Worm (Caenorhabditis elegans) whole organism, L4 larva: ENCODE data around the gene laat-1.

Source experiments
- D1046.2 ChIP-seq: fragments of 200-800 bp; sonication (Bioruptor generic); IDR thresholded peaks from 2 replicates; pipeline ENCODE4 v1.3.6; 2022; ENCODE audit warnings: missing genetic modification characterization, missing compliant biosample characterization
- F10B5.3 ChIP-seq: sonication (generic microtip); optimal IDR thresholded peaks from 2 replicates; lab custom pipeline; 2016; ENCODE audit warnings: mild to moderate bottlenecking, missing genetic modification characterization, missing compliant biosample characterization
- F26F4.8 ChIP-seq: fragments of 200-800 bp; sonication (Bioruptor generic); conservative IDR thresholded peaks from 2 replicates; pipeline ENCODE4 v1.3.6; 2022; ENCODE audit warnings: missing genetic modification characterization, missing compliant biosample characterization
- F37D6.2 ChIP-seq: sonication (generic microtip); optimal IDR thresholded peaks from 2 replicates; lab custom pipeline; 2016; ENCODE audit warnings: mild to moderate bottlenecking, missing genetic modification characterization, missing compliant biosample characterization
- F44E2.7 ChIP-seq: fragments of 200-800 bp; sonication (Bioruptor generic); IDR thresholded peaks from 2 replicates; pipeline ENCODE4 v2.1.2; 2022; ENCODE audit warnings: missing genetic modification characterization, missing compliant biosample characterization
- R02D3.7 ChIP-seq: fragments of 150-350 bp; sonication (generic microtip); optimal IDR thresholded peaks from 3 replicates; lab custom pipeline; 2014; ENCODE audit warnings: missing biosample characterization, missing genetic modification characterization
- T20F7.1 ChIP-seq: fragments of 200-800 bp; sonication (Bioruptor generic); optimal IDR thresholded peaks from 2 replicates; lab custom pipeline; 2018; ENCODE audit warnings: mild to moderate bottlenecking, missing genetic modification characterization, missing compliant biosample characterization
- T26A8.4 ChIP-seq: fragments of 200-800 bp; sonication (Bioruptor generic); IDR thresholded peaks from 2 replicates; pipeline ENCODE4 v1.3.6; 2022; ENCODE audit warnings: missing genetic modification characterization, missing compliant biosample characterization
- Y105C5A.15 ChIP-seq: fragments of 200-800 bp; sonication (Bioruptor generic); IDR thresholded peaks from 2 replicates; pipeline ENCODE4 v1.3.6; 2022; ENCODE audit warnings: missing genetic modification characterization, missing compliant biosample characterization
- Y75B8A.6 ChIP-seq: fragments of 200-800 bp; sonication (Bioruptor generic); IDR thresholded peaks from 2 replicates; pipeline ENCODE4 v1.3.6; 2022; ENCODE audit warnings: missing genetic modification reagents, missing genetic modification characterization, missing compliant biosample characterization
- ZK337.2 ChIP-seq: fragments of 200-800 bp; sonication (Bioruptor generic); IDR thresholded peaks from 2 replicates; pipeline ENCODE4 v1.3.6; 2022; ENCODE audit warnings: missing genetic modification reagents, missing genetic modification characterization, missing compliant biosample characterization
- attf-4 ChIP-seq: sonication (generic microtip); optimal IDR thresholded peaks from 3 replicates; lab custom pipeline; 2017; ENCODE audit warnings: missing biosample characterization, missing genetic modification characterization
- ceh-32 ChIP-seq: sonication (generic microtip); optimal IDR thresholded peaks from 2 replicates; lab custom pipeline; 2016; ENCODE audit warnings: mild to moderate bottlenecking, missing genetic modification characterization, missing compliant biosample characterization; ENCODE audit not compliant: poor library complexity
- ceh-44 ChIP-seq: fragments of 200-800 bp; sonication (Bioruptor generic); IDR thresholded peaks from 2 replicates; pipeline ENCODE4 v1.3.6; 2022; ENCODE audit warnings: missing genetic modification reagents, missing genetic modification characterization, missing compliant biosample characterization
- ceh-62 ChIP-seq: sonication (generic microtip); optimal IDR thresholded peaks from 2 replicates; lab custom pipeline; 2017; ENCODE audit warnings: missing biosample characterization, missing genetic modification characterization
- ces-1 ChIP-seq: fragments of 150-350 bp; sonication (generic microtip); optimal IDR thresholded peaks from 4 replicates; lab custom pipeline; 2014; ENCODE audit warnings: missing biosample characterization, missing genetic modification reagents, missing genetic modification characterization
- daf-8 ChIP-seq: fragments of 200-800 bp; sonication (Bioruptor generic); IDR thresholded peaks from 2 replicates; pipeline ENCODE4 v1.3.6; 2022; ENCODE audit warnings: missing genetic modification characterization, missing compliant biosample characterization
- dmd-8 ChIP-seq: fragments of 200-800 bp; sonication (Bioruptor generic); IDR thresholded peaks from 2 replicates; pipeline ENCODE4 v1.3.6; 2022; ENCODE audit warnings: missing genetic modification characterization, missing compliant biosample characterization
- dmd-9 ChIP-seq: fragments of 200-800 bp; sonication (Bioruptor generic); IDR thresholded peaks from 2 replicates; pipeline ENCODE4 v1.3.6; 2022; ENCODE audit warnings: missing genetic modification reagents, missing genetic modification characterization, missing compliant biosample characterization
- dpl-1 ChIP-seq: fragments of 150-350 bp; optimal IDR thresholded peaks from 2 replicates; lab custom pipeline; 2014; ENCODE audit warnings: missing biosample characterization, missing genetic modification reagents, missing genetic modification characterization
- duxl-1 ChIP-seq: sonication (generic microtip); optimal IDR thresholded peaks from 2 replicates; lab custom pipeline; 2016; ENCODE audit warnings: mild to moderate bottlenecking, missing genetic modification characterization, moderate library complexity, missing compliant biosample characterization; ENCODE audit not compliant: poor library complexity
- dve-1 ChIP-seq: sonication (generic microtip); optimal IDR thresholded peaks from 2 replicates; lab custom pipeline; 2017; ENCODE audit warnings: antibody characterized with exemption, mild to moderate bottlenecking, missing genetic modification characterization, missing compliant biosample characterization; ENCODE audit not compliant: insufficient read depth
- fos-1 ChIP-seq: fragments of 150-350 bp; optimal IDR thresholded peaks from 2 replicates; lab custom pipeline; 2014; ENCODE audit warnings: missing biosample characterization, missing genetic modification characterization
- hlh-30 ChIP-seq: sonication (generic microtip); optimal IDR thresholded peaks from 2 replicates; lab custom pipeline; 2017; ENCODE audit warnings: antibody characterized with exemption, mild to moderate bottlenecking, missing genetic modification characterization, missing compliant biosample characterization; ENCODE audit not compliant: insufficient read depth
- hmg-1.1 ChIP-seq: fragments of 200-800 bp; sonication (Bioruptor generic); IDR thresholded peaks from 2 replicates; pipeline ENCODE4 v1.3.6; 2022; ENCODE audit warnings: missing genetic modification reagents, missing genetic modification characterization, missing compliant biosample characterization
- jun-1 ChIP-seq: fragments of 150-350 bp; optimal IDR thresholded peaks from 2 replicates; lab custom pipeline; 2014; ENCODE audit warnings: missing biosample characterization, missing genetic modification reagents, missing genetic modification characterization
- lim-7 ChIP-seq: fragments of 200-800 bp; sonication (Bioruptor generic); IDR thresholded peaks from 2 replicates; pipeline ENCODE4 v1.3.6; 2022; ENCODE audit warnings: missing genetic modification characterization, missing compliant biosample characterization
- lin-13 ChIP-seq: fragments of 150-350 bp; optimal IDR thresholded peaks from 2 replicates; lab custom pipeline; 2014; ENCODE audit warnings: missing biosample characterization, missing genetic modification reagents, missing genetic modification characterization
- lin-38 ChIP-seq: fragments of 200-800 bp; sonication (Bioruptor generic); IDR thresholded peaks from 2 replicates; pipeline ENCODE4 v1.3.6; 2022; ENCODE audit warnings: missing genetic modification reagents, missing genetic modification characterization, missing compliant biosample characterization
- lir-3 ChIP-seq: sonication (generic microtip); optimal IDR thresholded peaks from 2 replicates; lab custom pipeline; 2016; ENCODE audit warnings: mild to moderate bottlenecking, missing genetic modification characterization, missing compliant biosample characterization
- madf-5 ChIP-seq, 2 experiments: fragments of 200-800 bp; sonication (Bioruptor generic); IDR thresholded peaks; 2 replicates each; pipeline ENCODE4 v1.3.6; 2022; ENCODE audit warnings: missing compliant biosample characterization in 2 of 2, missing genetic modification characterization in 2 of 2
- madf-9 ChIP-seq: fragments of 200-800 bp; sonication (Bioruptor generic); conservative IDR thresholded peaks from 2 replicates; pipeline ENCODE4 v1.3.6; 2022; ENCODE audit warnings: missing genetic modification reagents, missing genetic modification characterization, missing compliant biosample characterization
- mdt-29 ChIP-seq: fragments of 200-800 bp; sonication (Bioruptor generic); IDR thresholded peaks from 2 replicates; pipeline ENCODE4 v1.3.6; 2022; ENCODE audit warnings: missing genetic modification reagents, missing genetic modification characterization, missing compliant biosample characterization
- mep-1 ChIP-seq: fragments of 150-350 bp; sonication (generic microtip); optimal IDR thresholded peaks from 3 replicates; lab custom pipeline; 2014; ENCODE audit warnings: missing biosample characterization, missing genetic modification characterization
- mxl-2 ChIP-seq: fragments of 200-800 bp; sonication (Bioruptor generic); conservative IDR thresholded peaks from 2 replicates; pipeline ENCODE4 v1.3.6; 2022; ENCODE audit warnings: missing genetic modification reagents, missing genetic modification characterization, missing compliant biosample characterization
- mxl-3 ChIP-seq: fragments of 200-800 bp; sonication (Bioruptor generic); optimal IDR thresholded peaks from 2 replicates; lab custom pipeline; 2018; ENCODE audit warnings: mild to moderate bottlenecking, missing genetic modification characterization, missing compliant biosample characterization
- nhr-102 ChIP-seq: sonication (generic microtip); optimal IDR thresholded peaks from 2 replicates; lab custom pipeline; 2016; ENCODE audit warnings: mild to moderate bottlenecking, missing genetic modification characterization, moderate library complexity, missing compliant biosample characterization
- nhr-237 ChIP-seq: sonication (generic microtip); optimal IDR thresholded peaks from 2 replicates; lab custom pipeline; 2017; ENCODE audit warnings: missing biosample characterization, missing genetic modification characterization
- nhr-41 ChIP-seq: fragments of 200-800 bp; sonication (Bioruptor generic); IDR thresholded peaks from 2 replicates; pipeline ENCODE4 v1.3.6; 2022; ENCODE audit warnings: missing genetic modification reagents, missing genetic modification characterization, missing compliant biosample characterization
- nhr-42 ChIP-seq: fragments of 200-800 bp; sonication (Bioruptor generic); IDR thresholded peaks from 2 replicates; pipeline ENCODE4 v1.3.6; 2022; ENCODE audit warnings: missing genetic modification characterization, missing compliant biosample characterization
- nhr-6 ChIP-seq: fragments of 150-350 bp; optimal IDR thresholded peaks from 2 replicates; lab custom pipeline; 2014; ENCODE audit warnings: missing biosample characterization, missing genetic modification characterization
- nhr-76 ChIP-seq: fragments of 150-350 bp; optimal IDR thresholded peaks from 2 replicates; lab custom pipeline; 2014; ENCODE audit warnings: missing biosample characterization, missing genetic modification characterization
- pqm-1 ChIP-seq: sonication (generic microtip); optimal IDR thresholded peaks from 2 replicates; lab custom pipeline; 2017; ENCODE audit warnings: missing biosample characterization, missing genetic modification characterization
- saeg-2 ChIP-seq: fragments of 200-800 bp; sonication (Bioruptor generic); IDR thresholded peaks from 2 replicates; pipeline ENCODE4 v1.3.6; 2022; ENCODE audit warnings: missing genetic modification reagents, missing genetic modification characterization, missing compliant biosample characterization
- sdz-12 ChIP-seq: fragments of 200-800 bp; sonication (Bioruptor generic); optimal IDR thresholded peaks from 2 replicates; lab custom pipeline; 2018; ENCODE audit warnings: mild to moderate bottlenecking, missing genetic modification characterization, missing compliant biosample characterization
- spr-3 ChIP-seq: fragments of 200-800 bp; sonication (Bioruptor generic); optimal IDR thresholded peaks from 2 replicates; lab custom pipeline; 2018; ENCODE audit warnings: mild to moderate bottlenecking, missing genetic modification characterization, missing compliant biosample characterization
- unc-130 ChIP-seq: sonication (generic microtip); optimal IDR thresholded peaks from 2 replicates; lab custom pipeline; 2016; ENCODE audit warnings: missing genetic modification reagents, missing genetic modification characterization, missing compliant biosample characterization
- vab-7 ChIP-seq: fragments of 200-800 bp; sonication (Bioruptor generic); IDR thresholded peaks from 2 replicates; pipeline ENCODE4 v1.3.6; 2022; ENCODE audit warnings: missing genetic modification reagents, missing genetic modification characterization, missing compliant biosample characterization
- zag-1 ChIP-seq: fragments of 150-350 bp; optimal IDR thresholded peaks from 2 replicates; lab custom pipeline; 2014; ENCODE audit warnings: missing biosample characterization, missing genetic modification characterization
- zfp-2 ChIP-seq: sonication (generic microtip); optimal IDR thresholded peaks from 2 replicates; lab custom pipeline; 2016; ENCODE audit warnings: mild to moderate bottlenecking, missing genetic modification characterization, missing compliant biosample characterization
- zip-11 ChIP-seq: fragments of 200-800 bp; sonication (Bioruptor generic); IDR thresholded peaks from 2 replicates; pipeline ENCODE4 v1.3.6; 2022; ENCODE audit warnings: missing genetic modification characterization, missing compliant biosample characterization
- ztf-7 ChIP-seq: fragments of 150-350 bp; optimal IDR thresholded peaks from 2 replicates; lab custom pipeline; 2014; ENCODE audit warnings: missing biosample characterization, missing genetic modification characterization

Gene laat-1

DNA sequence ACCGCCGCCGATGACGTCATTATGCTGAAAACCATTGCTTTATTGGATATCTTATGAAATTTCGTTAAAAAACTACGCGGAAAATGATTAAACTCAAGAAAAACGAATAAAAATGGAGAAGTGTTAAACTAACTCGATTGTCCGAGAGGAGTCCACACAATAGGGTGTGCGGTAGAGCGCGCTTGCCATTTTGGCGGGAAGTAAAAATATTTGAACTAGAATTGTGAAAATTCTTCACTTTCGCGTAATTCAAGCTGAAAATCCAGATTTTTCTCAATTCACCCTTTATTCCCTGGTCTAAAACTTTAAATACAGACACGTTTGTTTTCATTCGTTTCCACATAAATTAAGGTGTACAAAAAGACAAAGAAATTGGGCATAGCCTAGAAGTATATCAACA, 21.0 kb downstream of the laat-1 start, which contains the start of gene F48A11.4 (continued):
- TF ChIP-seq nhr-41 (peak; percentile 57), saeg-2 (GFP tag; lab: Robert Waterston, UW) (peak; percentile 72; the same call in 1 of the 2 replicates), T20F7.1 (GFP tag; lab: Kevin White, UChicago) (no peak), ZK337.2 (GFP tag; lab: Robert Waterston, UW) (peak; percentile 82), F37D6.2 (tag; lab: Kevin White, UChicago) (peak; percentile 78), nhr-6 (peak; percentile 91), madf-5 (GFP tag; IDR thresholded peaks at IDR 0.05; lab: Robert Waterston, UW) (peak; percentile 79 to 81), jun-1 (tag; lab: Kevin White, UChicago) (peak; percentile 83), Y75B8A.6 (GFP tag; lab: Robert Waterston, UW) (peak; percentile 93), daf-8 (no peak), vab-7 (peak; percentile 72), lim-7 (GFP tag; lab: Robert Waterston, UW) (no peak), lin-13 (peak; percentile 89), F26F4.8 (GFP tag; lab: Robert Waterston, UW) (no peak), mdt-29 (peak; percentile 88), madf-9 (GFP tag; lab: Robert Waterston, UW) (peak; percentile 79), hlh-30 (tag; lab: Kevin White, UChicago) (peak; percentile 92), dmd-9 (GFP tag; lab: Robert Waterston, UW) (peak; percentile 62), lin-38 (peak; percentile 100), zfp-2 (peak; percentile 79), Y105C5A.15 (no peak), dpl-1 (GFP tag; lab: Kevin White, UChicago) (peak; percentile 100), mxl-2 (peak; percentile 33; the same call in 1 of the 2 replicates), R02D3.7 (tag; lab: Kevin White, UChicago) (no peak), ceh-62 (no peak), duxl-1 (tag; lab: Kevin White, UChicago) (peak; percentile 95), nhr-76 (tag; lab: Kevin White, UChicago) (peak; percentile 33), ceh-44 (GFP tag; lab: Robert Waterston, UW) (peak; percentile 40; the same call in 1 of the 2 replicates), T26A8.4 (GFP tag; lab: Robert Waterston, UW) (peak; percentile 95), unc-130 (GFP tag; lab: Kevin White, UChicago) (peak; percentile 39), F10B5.3 (tag; lab: Kevin White, UChicago) (peak; percentile 76), ceh-32 (tag; lab: Kevin White, UChicago) (peak; percentile 18), spr-3 (GFP tag; lab: Kevin White, UChicago) (peak; percentile 90), zip-11 (GFP tag; lab: Robert Waterston, UW) (0 out of 2 replicates have a peak, but pooled peaks have one; percentile 40), lir-3 (tag; lab: Kevin White, UChicago) (peak; percentile 8), fos-1 (peak; percentile 50), nhr-42 (GFP tag; lab: Robert Waterston, UW) (peak; percentile 90), hmg-1.1 (GFP tag; lab: Robert Waterston, UW) (peak; percentile 91), mep-1 (peak; percentile 93), D1046.2 (GFP tag; lab: Robert Waterston, UW) (peak; percentile 77; the same call in 1 of the 2 replicates), pqm-1 (tag; lab: Kevin White, UChicago) (peak; percentile 13), F44E2.7 (GFP tag; lab: Robert Waterston, UW) (no peak), mxl-3 (peak; percentile 56), dmd-8 (GFP tag; lab: Robert Waterston, UW) (no peak), ces-1 (GFP tag; lab: Kevin White, UChicago) (no peak), dve-1 (tag; lab: Kevin White, UChicago) (peak; percentile 95), nhr-102 (peak; percentile 91), nhr-237 (tag; lab: Kevin White, UChicago) (no peak), sdz-12 (GFP tag; lab: Kevin White, UChicago) (peak; percentile 47), zag-1 (tag; lab: Kevin White, UChicago) (no peak), attf-4 (no peak), ztf-7 (peak; percentile 89)
